Worm (Caenorhabditis elegans): ENCODE data around the gene Y73F8A.26.

- no peak for TF ChIP-seq flt-1 (GFP tag; IDR thresholded peaks at IDR 0.05)
- TF ChIP-seq ama-1 (optimal IDR thresholded peaks at IDR 0.05) = no peak
- no peak for TF ChIP-seq tbx-11 (GFP tag; IDR thresholded peaks at IDR 0.05)
- no peak for TF ChIP-seq B0310.2 (tag; optimal IDR thresholded peaks at IDR 0.05)
- no peak for TF ChIP-seq ceh-13 (GFP tag; optimal IDR thresholded peaks at IDR 0.05)
- TF ChIP-seq hnd-1 (tag; optimal IDR thresholded peaks at IDR 0.05) = no peak
- no peak for TF ChIP-seq ets-7 (tag; optimal IDR thresholded peaks at IDR 0.05)
- no peak for TF ChIP-seq hmg-4 (GFP tag; optimal IDR thresholded peaks at IDR 0.05)
- no peak for TF ChIP-seq aly-1 (tag; optimal IDR thresholded peaks at IDR 0.05)
- TF ChIP-seq pes-1 (GFP tag; IDR thresholded peaks at IDR 0.05) = peak; percentile 58; the same call in 1 of the 2 replicates
- TF ChIP-seq scrt-1 (GFP tag; IDR thresholded peaks at IDR 0.05) = no peak
- TF ChIP-seq sea-1 (GFP tag; conservative IDR thresholded peaks at IDR 0.05) = no peak
- no peak for TF ChIP-seq tra-4 (tag; optimal IDR thresholded peaks at IDR 0.05)
- TF ChIP-seq hmbx-1 (tag; optimal IDR thresholded peaks at IDR 0.05) = no peak
Observed at ce11 chrIV:15476369-15476768, 2.9 kb downstream of the Y73F8A.26 start.

All from whole organism, early embryonic.